Fruit fly (Drosophila melanogaster) whole organism, adult: ENCODE data around the gene CG8119.

Experiments
- CG11617 ChIP-seq: fragments of 200-800 bp; sonication (Bioruptor generic); optimal IDR thresholded peaks from 2 replicates; lab custom pipeline; 2017; ENCODE audit warnings: mild to moderate bottlenecking, missing biosample characterization, missing genetic modification reagents, missing genetic modification characterization
- CG12768 ChIP-seq: fragments of 200-800 bp; sonication (Bioruptor generic); optimal IDR thresholded peaks from 2 replicates; lab custom pipeline; 2017; ENCODE audit warnings: missing biosample characterization, missing genetic modification characterization, mild to moderate bottlenecking, moderate library complexity, missing genetic modification reagents
- CG1620 ChIP-seq: fragments of 200-800 bp; sonication (Bioruptor generic); optimal IDR thresholded peaks from 2 replicates; lab custom pipeline; 2016; ENCODE audit warnings: missing biosample characterization, missing genetic modification characterization
- CG33017 ChIP-seq: fragments of 200-800 bp; sonication (Bioruptor generic); optimal IDR thresholded peaks from 2 replicates; lab custom pipeline; 2018; ENCODE audit warnings: missing biosample characterization, mild to moderate bottlenecking, missing genetic modification characterization, moderate library complexity
- CG5204 ChIP-seq: fragments of 200-800 bp; sonication (Bioruptor generic); optimal IDR thresholded peaks from 2 replicates; lab custom pipeline; 2016; ENCODE audit warnings: missing biosample characterization, missing genetic modification characterization
- CG7045 ChIP-seq: fragments of 200-800 bp; sonication (Bioruptor generic); optimal IDR thresholded peaks from 2 replicates; lab custom pipeline; 2017; ENCODE audit warnings: missing biosample characterization, mild to moderate bottlenecking, missing genetic modification characterization
- CG7101 ChIP-seq: fragments of 200-800 bp; sonication (Bioruptor generic); optimal IDR thresholded peaks from 2 replicates; lab custom pipeline; 2018; ENCODE audit warnings: missing biosample characterization, mild to moderate bottlenecking, missing genetic modification characterization, moderate library complexity
- Clk ChIP-seq: fragments of 200-800 bp; sonication (Bioruptor generic); optimal IDR thresholded peaks from 2 replicates; lab custom pipeline; 2017; ENCODE audit warnings: missing biosample characterization, missing genetic modification characterization
- Crg-1 ChIP-seq: fragments of 200-800 bp; sonication (Bioruptor generic); optimal IDR thresholded peaks from 2 replicates; lab custom pipeline; 2016; ENCODE audit warnings: missing biosample characterization, missing genetic modification characterization
- Hr96 ChIP-seq: fragments of 200-800 bp; sonication (Bioruptor generic); optimal IDR thresholded peaks from 2 replicates; lab custom pipeline; 2016; ENCODE audit warnings: missing biosample characterization, missing genetic modification characterization
- Mnt ChIP-seq: fragments of 200-800 bp; sonication (Bioruptor generic); optimal IDR thresholded peaks from 2 replicates; lab custom pipeline; 2016; ENCODE audit warnings: missing biosample characterization, mild to moderate bottlenecking, missing genetic modification characterization
- bab1 ChIP-seq: fragments of 200-800 bp; sonication (Bioruptor generic); optimal IDR thresholded peaks from 3 replicates; lab custom pipeline; 2019; ENCODE audit warnings: missing biosample characterization, mild to moderate bottlenecking, missing genetic modification characterization, moderate library complexity
- cic ChIP-seq: fragments of 200-800 bp; sonication (Bioruptor generic); optimal IDR thresholded peaks from 2 replicates; lab custom pipeline; 2017; ENCODE audit warnings: missing biosample characterization, mild to moderate bottlenecking, missing genetic modification characterization, moderate library complexity
- cnc ChIP-seq, 2 experiments: fragments of >200 bp; optimal IDR thresholded peaks; 2 replicates each; lab custom pipeline; 2017
- kay ChIP-seq: fragments of 200-800 bp; sonication (Bioruptor generic); peaks from one replicate; lab custom pipeline; 2016; ENCODE audit warnings: missing biosample characterization, missing genetic modification characterization, borderline replicate concordance
- ovo ChIP-seq: fragments of 200-800 bp; sonication (Bioruptor generic); optimal IDR thresholded peaks from 2 replicates; lab custom pipeline; 2016; ENCODE audit warnings: missing biosample characterization, missing genetic modification characterization
- pad ChIP-seq: fragments of 200-800 bp; sonication (Bioruptor generic); optimal IDR thresholded peaks from 3 replicates; lab custom pipeline; 2017; ENCODE audit warnings: missing biosample characterization, missing genetic modification characterization, mild to moderate bottlenecking, moderate library complexity, missing genetic modification reagents
- tj ChIP-seq: fragments of 200-800 bp; sonication (Bioruptor generic); optimal IDR thresholded peaks from 3 replicates; lab custom pipeline; 2017; ENCODE audit warnings: missing biosample characterization, mild to moderate bottlenecking, missing genetic modification characterization, moderate library complexity
- toe ChIP-seq: fragments of 200-800 bp; sonication (Bioruptor generic); optimal IDR thresholded peaks from 2 replicates; lab custom pipeline; 2016; ENCODE audit warnings: missing biosample characterization, missing genetic modification characterization

Gene CG8119

DNA sequence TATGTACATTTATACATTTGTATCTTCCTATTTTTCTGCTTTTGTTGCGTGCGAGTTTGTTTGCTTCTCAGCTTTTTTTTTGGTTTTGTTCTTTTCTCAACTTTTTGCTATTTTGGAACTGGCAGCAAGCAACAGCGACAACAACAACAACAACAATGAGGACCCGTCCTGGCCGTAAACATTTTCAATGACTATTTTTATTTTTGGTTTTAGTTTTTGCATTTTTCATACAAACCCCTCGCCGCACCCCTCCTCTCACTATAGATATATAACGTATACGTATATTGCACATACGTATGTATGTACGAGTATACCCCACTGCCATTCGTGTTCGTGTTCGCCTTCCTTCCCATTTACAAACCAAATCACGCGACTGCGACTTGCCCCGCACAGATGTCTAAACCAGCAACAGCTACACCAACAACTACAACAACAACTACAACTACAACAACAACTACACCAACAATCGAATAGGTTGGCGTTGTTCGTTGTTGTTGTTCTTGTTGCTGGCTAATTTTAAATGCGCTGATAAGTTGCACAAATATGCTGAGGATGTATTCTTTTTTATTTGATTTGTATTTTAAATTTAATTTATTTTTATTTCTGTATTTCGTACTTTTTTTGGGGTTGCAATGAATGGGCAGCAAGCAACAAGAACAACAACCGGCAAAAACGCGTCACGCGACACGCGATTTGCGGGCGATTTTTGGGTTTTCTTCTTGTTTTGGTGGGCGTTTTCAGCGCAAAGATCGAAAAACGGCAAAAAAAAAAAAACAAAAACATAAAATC lies 41.8 kb upstream of the CG8119 start:
- TF ChIP-seq Mnt (GFP tag; lab: Kevin White, UChicago): no peak
- TF ChIP-seq CG7045: no peak
- TF ChIP-seq Clk: no peak
- no peak for TF ChIP-seq pad (GFP tag; lab: Kevin White, UChicago)
- TF ChIP-seq kay (GFP tag; lab: Kevin White, UChicago): peak; percentile 20
- no peak for TF ChIP-seq CG1620
- TF ChIP-seq tj (GFP tag; lab: Kevin White, UChicago): no peak
- TF ChIP-seq ovo: no peak

- TF ChIP-seq CG5204 (GFP tag; lab: Kevin White, UChicago) (no peak), cnc (optimal IDR thresholded peaks at IDR 0.05; lab: Kevin White, UChicago) (no peak), bab1 (GFP tag; lab: Kevin White, UChicago) (no peak), kay (GFP tag; lab: Kevin White, UChicago) (no peak), CG7101 (tag; lab: Kevin White, UChicago) (no peak), tj (GFP tag; lab: Kevin White, UChicago) (no peak), CG12768 (no peak), ovo (no peak), CG33017 (tag; lab: Kevin White, UChicago) (no peak), cic (no peak), Hr96 (no peak), Mnt (GFP tag; lab: Kevin White, UChicago) (no peak)
Measured at dm6 chrX:15622970-15623402, 39.4 kb upstream of the CG8119 start.

dm6 chrX:15623809-15624208 lies 38.6 kb upstream of the CG8119 start:
- no peak for TF ChIP-seq Mnt (GFP tag; lab: Kevin White, UChicago)
- no peak for TF ChIP-seq CG5204 (GFP tag; lab: Kevin White, UChicago)
- TF ChIP-seq CG1620: no peak
- no peak for TF ChIP-seq toe
- no peak for TF ChIP-seq CG33017 (tag; lab: Kevin White, UChicago)
- TF ChIP-seq kay (GFP tag; lab: Kevin White, UChicago): no peak
- TF ChIP-seq Crg-1 (GFP tag; lab: Kevin White, UChicago): no peak
- no peak for TF ChIP-seq ovo
- TF ChIP-seq CG7045: no peak
- TF ChIP-seq CG12768: no peak
- no peak for TF ChIP-seq Clk
- TF ChIP-seq cnc (optimal IDR thresholded peaks at IDR 0.05; lab: Kevin White, UChicago): no peak
- TF ChIP-seq CG11617 (GFP tag; lab: Kevin White, UChicago): no peak
- TF ChIP-seq CG7101 (tag; lab: Kevin White, UChicago): no peak
- TF ChIP-seq tj (GFP tag; lab: Kevin White, UChicago): no peak
- TF ChIP-seq Hr96: no peak
- TF ChIP-seq pad (GFP tag; lab: Kevin White, UChicago): no peak

DNA sequence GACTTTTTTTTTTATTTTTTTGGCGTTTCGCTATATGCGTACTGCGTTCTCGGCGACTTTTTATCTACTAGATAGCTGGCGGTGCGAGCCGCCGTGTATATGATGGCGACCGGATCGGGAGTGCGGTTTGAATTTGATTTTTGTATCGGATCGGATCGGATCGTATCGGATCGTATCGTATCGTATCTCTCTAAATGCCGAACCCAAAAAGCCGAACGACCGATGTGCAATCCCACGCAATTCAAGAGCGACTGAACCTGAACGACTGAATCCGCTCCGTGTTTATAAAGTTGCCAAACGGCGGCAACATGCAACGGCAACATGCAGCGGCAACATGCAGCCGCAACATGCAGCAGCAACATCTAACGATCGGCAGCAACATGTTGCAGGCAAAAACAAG lies 36.1 kb upstream of the CG8119 start:
- TF ChIP-seq CG7045 (no peak), ovo (no peak), Hr96 (peak; percentile 8), Crg-1 (GFP tag; lab: Kevin White, UChicago) (peak; percentile 14), CG11617 (GFP tag; lab: Kevin White, UChicago) (no peak), CG1620 (no peak), cic (no peak), Mnt (GFP tag; lab: Kevin White, UChicago) (no peak), CG12768 (no peak), bab1 (GFP tag; lab: Kevin White, UChicago) (peak; percentile 42), CG7101 (tag; lab: Kevin White, UChicago) (no peak), tj (GFP tag; lab: Kevin White, UChicago) (peak; percentile 30), kay (GFP tag; lab: Kevin White, UChicago) (no peak)

DNA sequence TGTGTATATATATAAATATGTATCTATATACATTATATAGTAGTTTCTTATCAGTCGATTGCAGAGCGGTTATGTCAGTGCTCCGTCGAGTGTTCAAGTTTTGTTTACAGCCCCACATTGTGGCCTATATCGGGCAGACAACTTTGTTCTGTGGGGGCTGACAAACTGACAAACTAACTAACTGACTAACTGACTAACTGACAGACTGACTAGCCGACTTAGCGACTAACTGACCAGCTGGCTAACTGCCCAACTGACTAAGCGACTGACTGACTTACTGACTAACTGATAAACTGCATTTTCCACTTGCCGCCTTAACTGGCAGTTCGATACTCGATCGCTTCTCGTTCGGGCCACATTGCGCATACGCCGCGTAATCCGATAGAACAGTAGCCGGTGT lies 32.4 kb upstream of the CG8119 start:
- TF ChIP-seq Crg-1 (GFP tag; lab: Kevin White, UChicago) (no peak), CG11617 (GFP tag; lab: Kevin White, UChicago) (no peak), bab1 (GFP tag; lab: Kevin White, UChicago) (no peak), CG7101 (tag; lab: Kevin White, UChicago) (no peak), CG1620 (no peak), CG5204 (GFP tag; lab: Kevin White, UChicago) (no peak), pad (GFP tag; lab: Kevin White, UChicago) (no peak), ovo (no peak), CG7045 (no peak), toe (no peak), Clk (no peak), kay (GFP tag; lab: Kevin White, UChicago) (no peak), Hr96 (no peak), CG12768 (no peak), Mnt (GFP tag; lab: Kevin White, UChicago) (no peak)

dm6 chrX:15630815-15631214 lies 31.6 kb upstream of the CG8119 start:
- no peak for TF ChIP-seq Hr96
- TF ChIP-seq Mnt (GFP tag; lab: Kevin White, UChicago): no peak
- no peak for TF ChIP-seq ovo
- no peak for TF ChIP-seq Crg-1 (GFP tag; lab: Kevin White, UChicago)
- no peak for TF ChIP-seq CG5204 (GFP tag; lab: Kevin White, UChicago)
- no peak for TF ChIP-seq pad (GFP tag; lab: Kevin White, UChicago)
- no peak for TF ChIP-seq cic
- no peak for TF ChIP-seq toe
- TF ChIP-seq bab1 (GFP tag; lab: Kevin White, UChicago): no peak
- no peak for TF ChIP-seq CG12768
- TF ChIP-seq cnc (optimal IDR thresholded peaks at IDR 0.05; lab: Kevin White, UChicago): no peak
- TF ChIP-seq CG11617 (GFP tag; lab: Kevin White, UChicago): no peak
- no peak for TF ChIP-seq tj (GFP tag; lab: Kevin White, UChicago)
